Fruit fly (Drosophila melanogaster): Measurements from ENCODE around the gene Reps.
A peak's percentile ranks its signal among the peaks of the same experiment; 100 is the strongest.

dm6 chr2L:11058111-11058665 is 48.3 kb downstream of the Reps start:
- TF ChIP-seq CG8301 (tag; optimal IDR thresholded peaks at IDR 0.05) (no peak), fd96Ca (GFP tag; IDR thresholded peaks at IDR 0.05) (0 out of 3 replicates have a peak, but pooled peaks have one; percentile 3), CG32121 (GFP tag; IDR thresholded peaks at IDR 0.05) (no peak), EcR (GFP tag; optimal IDR thresholded peaks at IDR 0.05) (no peak)

All from whole organism, pupa.